Worm (Caenorhabditis elegans): ENCODE data around the gene Y73B6BL.270.

ce11 chrIV:6391566-6391965 lies 26.4 kb downstream of the Y73B6BL.270 start:
- TF ChIP-seq nfya-1 (tag; optimal IDR thresholded peaks at IDR 0.05; ENCODE audit: insufficient read depth) (peak; percentile 86), ama-1 (optimal IDR thresholded peaks at IDR 0.05) (no peak), nhr-43 (tag; optimal IDR thresholded peaks at IDR 0.05; ENCODE audit: poor library complexity, severe bottlenecking) (no peak), unc-39 (tag; optimal IDR thresholded peaks at IDR 0.05) (no peak), elt-1 (tag; optimal IDR thresholded peaks at IDR 0.05) (no peak), R02D3.7 (tag; optimal IDR thresholded peaks at IDR 0.05) (no peak), nhr-25 (tag; optimal IDR thresholded peaks at IDR 0.05) (no peak), unc-62 (GFP tag; optimal IDR thresholded peaks at IDR 0.05) (no peak), aly-2 (tag; optimal IDR thresholded peaks at IDR 0.05) (no peak), nhr-28 (tag; optimal IDR thresholded peaks at IDR 0.05) (no peak), pha-4 (tag; optimal IDR thresholded peaks at IDR 0.05) (no peak), daf-12 (tag; optimal IDR thresholded peaks at IDR 0.05) (no peak), ceh-82 (tag; optimal IDR thresholded peaks at IDR 0.05) (no peak), ztf-11 (tag; optimal IDR thresholded peaks at IDR 0.05) (no peak)
